Worm (Caenorhabditis elegans) whole organism, late embryonic: Measurements from ENCODE around the gene nhx-4.

ENCODE experiments used
- K02D7.2 ChIP-seq: sonication (generic microtip); optimal IDR thresholded peaks from 2 replicates; lab custom pipeline; 2017; ENCODE audit warnings: mild to moderate bottlenecking, missing genetic modification characterization, missing compliant biosample characterization
- T23F11.4 ChIP-seq: fragments of 200-800 bp; sonication (Bioruptor generic); optimal IDR thresholded peaks from 2 replicates; lab custom pipeline; 2018; ENCODE audit warnings: mild to moderate bottlenecking, missing genetic modification characterization, missing compliant biosample characterization
- ama-1 ChIP-seq: fragments of 150-350 bp; optimal IDR thresholded peaks from 2 replicates; lab custom pipeline; 2014
- ceh-18 ChIP-seq: sonication (generic microtip); optimal IDR thresholded peaks from 2 replicates; lab custom pipeline; 2016; ENCODE audit warnings: missing genetic modification characterization, missing compliant biosample characterization
- ceh-19 ChIP-seq: fragments of 200-800 bp; sonication (Bioruptor generic); optimal IDR thresholded peaks from 2 replicates; lab custom pipeline; 2018; ENCODE audit warnings: mild to moderate bottlenecking, missing genetic modification characterization, missing compliant biosample characterization
- ceh-30 ChIP-seq: fragments of 150-350 bp; optimal IDR thresholded peaks from 2 replicates; lab custom pipeline; 2014; ENCODE audit warnings: missing biosample characterization, missing genetic modification characterization
- ceh-31 ChIP-seq: sonication (generic microtip); optimal IDR thresholded peaks from 2 replicates; lab custom pipeline; 2016; ENCODE audit warnings: missing genetic modification characterization, missing compliant biosample characterization
- ceh-34 ChIP-seq: sonication (generic microtip); optimal IDR thresholded peaks from 2 replicates; lab custom pipeline; 2016; ENCODE audit warnings: mild to moderate bottlenecking, missing genetic modification characterization, missing compliant biosample characterization
- ceh-9 ChIP-seq: sonication (generic microtip); optimal IDR thresholded peaks from 2 replicates; lab custom pipeline; 2016; ENCODE audit warnings: mild to moderate bottlenecking, missing genetic modification characterization, inconsistent platforms, missing compliant biosample characterization
- che-1 ChIP-seq: sonication (generic microtip); optimal IDR thresholded peaks from 2 replicates; lab custom pipeline; 2016; ENCODE audit warnings: mild to moderate bottlenecking, missing genetic modification characterization, missing compliant biosample characterization
- dmd-4 ChIP-seq: sonication (generic microtip); optimal IDR thresholded peaks from 2 replicates; lab custom pipeline; 2016; ENCODE audit warnings: borderline replicate concordance, missing genetic modification characterization, missing compliant biosample characterization
- dve-1 ChIP-seq: sonication (generic microtip); optimal IDR thresholded peaks from 2 replicates; lab custom pipeline; 2017; ENCODE audit warnings: antibody characterized with exemption, mild to moderate bottlenecking, missing genetic modification characterization, missing compliant biosample characterization
- elt-4 ChIP-seq: sonication (generic microtip); optimal IDR thresholded peaks from 2 replicates; lab custom pipeline; 2016; ENCODE audit warnings: missing genetic modification characterization, missing compliant biosample characterization
- eyg-1 ChIP-seq: sonication (generic microtip); optimal IDR thresholded peaks from 2 replicates; lab custom pipeline; 2016; ENCODE audit warnings: missing genotype, missing genetic modification characterization, missing compliant biosample characterization
- fkh-6 ChIP-seq: sonication (generic microtip); optimal IDR thresholded peaks from 2 replicates; lab custom pipeline; 2016; ENCODE audit warnings: missing genetic modification characterization, missing compliant biosample characterization
- lim-6 ChIP-seq: sonication (generic microtip); optimal IDR thresholded peaks from 2 replicates; lab custom pipeline; 2016; ENCODE audit warnings: missing genetic modification characterization, missing compliant biosample characterization
- madf-2 ChIP-seq: sonication (generic microtip); optimal IDR thresholded peaks from 2 replicates; lab custom pipeline; 2017; ENCODE audit warnings: missing genetic modification characterization, missing compliant biosample characterization
- npax-4 ChIP-seq: sonication (generic microtip); optimal IDR thresholded peaks from 2 replicates; lab custom pipeline; 2016; ENCODE audit warnings: missing genetic modification characterization, missing compliant biosample characterization
- pag-3 ChIP-seq: sonication (generic microtip); optimal IDR thresholded peaks from 2 replicates; lab custom pipeline; 2016; ENCODE audit warnings: missing compliant biosample characterization, missing genetic modification characterization, borderline replicate concordance
- pat-9 ChIP-seq: fragments of 200-800 bp; sonication (Bioruptor generic); optimal IDR thresholded peaks from 2 replicates; lab custom pipeline; 2018; ENCODE audit warnings: mild to moderate bottlenecking, missing genetic modification characterization, moderate library complexity, missing compliant biosample characterization
- pax-1 ChIP-seq: fragments of 150-350 bp; optimal IDR thresholded peaks from 2 replicates; lab custom pipeline; 2014; ENCODE audit warnings: missing biosample characterization, missing genetic modification characterization
- pha-4 ChIP-seq: fragments of 150-350 bp; optimal IDR thresholded peaks from 2 replicates; lab custom pipeline; 2018; ENCODE audit warnings: missing biosample characterization, missing genetic modification reagents, missing genetic modification characterization
- rnt-1 ChIP-seq: sonication (generic microtip); optimal IDR thresholded peaks from 2 replicates; lab custom pipeline; 2016; ENCODE audit warnings: missing genetic modification characterization, missing compliant biosample characterization
- sdc-2 ChIP-seq: sonication (generic microtip); optimal IDR thresholded peaks from 2 replicates; lab custom pipeline; 2016; ENCODE audit warnings: missing genotype, missing genetic modification characterization, missing compliant biosample characterization
- syd-9 ChIP-seq: sonication (generic microtip); optimal IDR thresholded peaks from 2 replicates; lab custom pipeline; 2016; ENCODE audit warnings: mild to moderate bottlenecking, missing genetic modification characterization, moderate library complexity, missing compliant biosample characterization
- tbx-2 ChIP-seq: sonication (generic microtip); optimal IDR thresholded peaks from 2 replicates; lab custom pipeline; 2016; ENCODE audit warnings: missing genetic modification characterization, missing compliant biosample characterization
- tbx-7 ChIP-seq: sonication (generic microtip); optimal IDR thresholded peaks from 2 replicates; lab custom pipeline; 2016; ENCODE audit warnings: missing genotype, missing genetic modification characterization, missing compliant biosample characterization
- ttx-3 ChIP-seq: sonication (generic microtip); optimal IDR thresholded peaks from 2 replicates; lab custom pipeline; 2016; ENCODE audit warnings: missing genetic modification reagents, missing genetic modification characterization, missing compliant biosample characterization
- unc-3 ChIP-seq, 2 experiments: fragments of 200-800 bp in 1 of 2; sonication (Bioruptor generic) in 1 of 2; sonication (generic microtip) in 1 of 2; conservative IDR thresholded peaks in 1 of 2; optimal IDR thresholded peaks in 1 of 2; 2 replicates each; pipeline versions ENCODE4 v1.3.6 to Lab custom; 2016 to 2022; ENCODE audit warnings: missing compliant biosample characterization in 2 of 2, missing genetic modification characterization in 2 of 2, missing genetic modification reagents in 1 of 2
- unc-42 ChIP-seq: sonication (generic microtip); optimal IDR thresholded peaks from 2 replicates; lab custom pipeline; 2016; ENCODE audit warnings: missing genotype, missing genetic modification characterization, missing compliant biosample characterization
- unc-55 ChIP-seq: sonication (generic microtip); optimal IDR thresholded peaks from 2 replicates; lab custom pipeline; 2017; ENCODE audit warnings: missing biosample characterization, missing genetic modification reagents, missing genetic modification characterization
- unc-86 ChIP-seq: sonication (generic microtip); optimal IDR thresholded peaks from 2 replicates; lab custom pipeline; 2016; ENCODE audit warnings: missing genetic modification characterization, missing compliant biosample characterization
- zip-5 ChIP-seq: sonication (generic microtip); optimal IDR thresholded peaks from 2 replicates; lab custom pipeline; 2016; ENCODE audit warnings: missing genetic modification characterization, missing compliant biosample characterization
- ztf-16 ChIP-seq: sonication (generic microtip); optimal IDR thresholded peaks from 2 replicates; lab custom pipeline; 2017; ENCODE audit warnings: missing genetic modification characterization, missing compliant biosample characterization

Gene nhx-4

ce11 chrX:6956299-6956698 lies 42.2 kb downstream of the nhx-4 start, which contains the start of gene inx-1:
TSS of gene inx-1 (minus strand) at chrX:6956399.
- no peak for TF ChIP-seq madf-2
- no peak for TF ChIP-seq tbx-7 (tag; lab: Kevin White, UChicago)
- no peak for TF ChIP-seq pag-3 (tag; lab: Kevin White, UChicago)
- TF ChIP-seq pha-4: no peak
- no peak for TF ChIP-seq eyg-1 (tag; lab: Kevin White, UChicago)
- TF ChIP-seq fkh-6 (tag; lab: Kevin White, UChicago): no peak
- TF ChIP-seq ztf-16: no peak
- no peak for TF ChIP-seq unc-3 (GFP tag; conservative IDR thresholded peaks at IDR 0.05; lab: Robert Waterston, UW)
- no peak for TF ChIP-seq unc-3 (tag; optimal IDR thresholded peaks at IDR 0.05; lab: Kevin White, UChicago)
- TF ChIP-seq ceh-34: no peak
- TF ChIP-seq pat-9 (tag; lab: Kevin White, UChicago): no peak
- no peak for TF ChIP-seq pax-1 (tag; lab: Kevin White, UChicago)
- TF ChIP-seq syd-9 (tag; lab: Kevin White, UChicago): no peak
- no peak for TF ChIP-seq rnt-1 (tag; lab: Kevin White, UChicago)
- no peak for TF ChIP-seq che-1 (tag; lab: Kevin White, UChicago)
- TF ChIP-seq unc-55 (GFP tag; lab: Kevin White, UChicago): no peak
- no peak for TF ChIP-seq ceh-19 (GFP tag; lab: Kevin White, UChicago)
- no peak for TF ChIP-seq dve-1 (tag; lab: Kevin White, UChicago)
- TF ChIP-seq npax-4 (tag; lab: Kevin White, UChicago): no peak
- TF ChIP-seq dmd-4 (tag; lab: Kevin White, UChicago): no peak
- no peak for TF ChIP-seq unc-86 (tag; lab: Kevin White, UChicago)

DNA sequence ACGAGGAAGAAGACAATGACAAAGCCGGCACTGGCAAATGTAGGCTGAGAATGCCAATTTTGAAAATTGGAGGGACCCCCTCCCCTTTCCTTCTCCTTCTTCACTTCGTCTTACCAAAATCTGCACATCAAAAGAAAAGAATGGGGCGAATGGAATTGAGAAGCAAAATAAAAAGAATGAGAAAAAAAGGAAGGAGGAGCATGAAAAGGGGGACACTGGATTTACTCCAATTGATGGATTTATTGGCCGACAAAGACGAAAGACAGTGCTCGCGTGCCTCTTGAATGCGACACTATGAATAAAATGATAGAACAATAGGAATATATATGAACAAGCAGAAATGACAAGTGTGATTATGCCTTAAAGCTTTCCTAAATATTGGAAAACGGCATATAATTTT lies 44.8 kb downstream of the nhx-4 start:
- TF ChIP-seq elt-4: no peak
- no peak for TF ChIP-seq lim-6 (tag; lab: Kevin White, UChicago)
- no peak for TF ChIP-seq ceh-9 (tag; lab: Kevin White, UChicago)
- TF ChIP-seq ztf-16: no peak
- no peak for TF ChIP-seq sdc-2 (tag; lab: Kevin White, UChicago)
- no peak for TF ChIP-seq ttx-3 (tag; lab: Kevin White, UChicago)
- TF ChIP-seq tbx-2 (tag; lab: Kevin White, UChicago): no peak
- no peak for TF ChIP-seq T23F11.4 (GFP tag; lab: Kevin White, UChicago)
- TF ChIP-seq madf-2: no peak
- TF ChIP-seq ceh-30 (tag; lab: Kevin White, UChicago): no peak
- TF ChIP-seq pax-1 (tag; lab: Kevin White, UChicago): no peak
- TF ChIP-seq che-1 (tag; lab: Kevin White, UChicago): no peak
- no peak for TF ChIP-seq ceh-31 (tag; lab: Kevin White, UChicago)
- no peak for TF ChIP-seq K02D7.2 (tag; lab: Kevin White, UChicago)
- TF ChIP-seq syd-9 (tag; lab: Kevin White, UChicago): no peak
- no peak for TF ChIP-seq unc-42 (tag; lab: Kevin White, UChicago)

ce11 chrX:6959534-6959933 lies 45.4 kb downstream of the nhx-4 start:
- TF ChIP-seq unc-55 (GFP tag; lab: Kevin White, UChicago) (peak; percentile 83), ceh-18 (tag; lab: Kevin White, UChicago) (peak; percentile 36), T23F11.4 (GFP tag; lab: Kevin White, UChicago) (no peak)

DNA sequence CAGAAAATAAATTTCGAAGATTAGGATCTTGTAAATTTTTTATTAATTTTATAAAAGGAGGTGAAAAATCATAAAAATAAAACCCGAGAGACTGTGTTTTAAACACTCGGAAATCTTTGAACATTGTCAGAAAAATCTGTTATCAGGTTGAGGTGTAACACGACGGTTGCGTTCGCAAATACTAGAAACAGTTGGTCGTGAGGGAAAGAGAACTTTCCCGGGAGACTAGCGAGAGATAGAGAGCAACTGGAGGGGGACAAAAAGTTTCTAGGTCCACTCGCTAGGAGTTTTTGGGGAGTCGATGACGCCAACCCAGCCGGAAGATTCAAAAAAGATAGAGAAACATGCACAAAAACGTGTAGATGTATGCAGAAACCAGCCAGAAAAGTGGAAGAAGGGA lies 48.3 kb downstream of the nhx-4 start:
- no peak for TF ChIP-seq ceh-9 (tag; lab: Kevin White, UChicago)
- no peak for TF ChIP-seq zip-5
- TF ChIP-seq unc-86 (tag; lab: Kevin White, UChicago): no peak
- no peak for TF ChIP-seq pag-3 (tag; lab: Kevin White, UChicago)
- TF ChIP-seq syd-9 (tag; lab: Kevin White, UChicago): no peak
- no peak for TF ChIP-seq ceh-30 (tag; lab: Kevin White, UChicago)
- TF ChIP-seq ama-1 (lab: Kevin White, UChicago): no peak
- TF ChIP-seq npax-4 (tag; lab: Kevin White, UChicago): no peak
- no peak for TF ChIP-seq ztf-16
